Worm (Caenorhabditis elegans): ENCODE data around the gene Y54G9A.5.

DNA sequence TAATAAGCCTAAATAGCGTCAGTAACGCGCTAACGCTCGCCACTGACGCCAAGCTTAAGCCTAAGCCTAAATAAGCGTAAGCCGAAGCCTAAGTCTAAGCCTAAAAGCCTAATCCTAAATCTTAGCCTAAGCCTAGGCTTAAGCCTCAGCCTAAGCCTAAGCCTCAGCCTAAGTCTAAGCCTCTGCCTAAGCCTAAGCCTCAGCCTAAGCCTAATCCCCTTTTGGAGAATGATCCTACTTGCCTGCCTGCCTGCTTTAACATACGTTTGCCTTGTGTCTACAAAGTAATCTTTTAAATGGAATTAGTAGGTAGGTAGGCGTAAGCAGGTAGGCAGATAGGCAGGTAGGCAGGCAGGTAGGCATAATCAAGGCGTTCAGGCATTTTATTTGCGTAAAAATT lies 7.5 kb upstream of the Y54G9A.5 start:
- TF ChIP-seq elt-1 (tag; optimal IDR thresholded peaks at IDR 0.05) (no peak), nhr-237 (tag; optimal IDR thresholded peaks at IDR 0.05) (no peak), pqm-1 (tag; optimal IDR thresholded peaks at IDR 0.05) (no peak), nhr-12 (tag; optimal IDR thresholded peaks at IDR 0.05) (no peak), nhr-25 (tag; optimal IDR thresholded peaks at IDR 0.05) (no peak)

All from whole organism, L3 larva.